Worm (Caenorhabditis elegans): ENCODE results near the gene Y53G8AR.5.

DNA sequence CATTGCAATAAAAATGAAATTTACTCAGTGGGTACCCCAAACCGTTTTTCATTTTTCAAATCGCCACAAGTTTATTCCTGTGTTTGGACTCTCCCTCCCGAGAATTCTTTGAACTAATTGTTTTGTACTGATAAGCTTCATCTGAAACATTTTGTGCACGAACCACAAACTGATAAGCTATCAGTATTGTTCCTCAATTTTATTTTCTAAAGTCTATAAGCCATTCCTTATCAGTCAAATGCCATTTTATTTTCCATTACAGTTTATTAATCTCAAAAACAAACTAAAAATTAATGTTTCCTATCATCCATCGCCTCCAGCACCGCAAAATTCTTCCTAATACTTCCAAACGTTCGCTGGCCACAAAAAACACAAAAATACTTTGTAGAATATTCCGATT is 43.5 kb upstream of the Y53G8AR.5 start:
- TF ChIP-seq pag-3 (tag; optimal IDR thresholded peaks at IDR 0.05; ENCODE audit: borderline replicate concordance) (no peak), sdc-2 (tag; optimal IDR thresholded peaks at IDR 0.05) (no peak), dve-1 (tag; optimal IDR thresholded peaks at IDR 0.05) (no peak), sox-2 (GFP tag; IDR thresholded peaks at IDR 0.05) (no peak), ztf-16 (tag; optimal IDR thresholded peaks at IDR 0.05) (no peak), nfya-1 (tag; optimal IDR thresholded peaks at IDR 0.05) (no peak), ttx-3 (tag; optimal IDR thresholded peaks at IDR 0.05) (no peak), ceh-18 (tag; optimal IDR thresholded peaks at IDR 0.05) (no peak), elt-4 (tag; optimal IDR thresholded peaks at IDR 0.05) (no peak), tbx-2 (tag; optimal IDR thresholded peaks at IDR 0.05) (no peak), ceh-22 (tag; optimal IDR thresholded peaks at IDR 0.05) (no peak), ama-1 (optimal IDR thresholded peaks at IDR 0.05) (no peak)

Data from whole organism, late embryonic.